Worm (Caenorhabditis elegans): Measurements from ENCODE around the gene F56D6.23.

Gene F56D6.23

ce11 chrIV:3944459-3944858, 26.2 kb downstream of the F56D6.23 start, which contains the start of gene clec-72:
Gene clec-72 (plus strand): TSS chrIV:3944816.
- TF ChIP-seq sma-9 (GFP tag; optimal IDR thresholded peaks at IDR 0.05) (peak; percentile 50), sma-9 (tag; optimal IDR thresholded peaks at IDR 0.05) (no peak), unc-39 (tag; optimal IDR thresholded peaks at IDR 0.05) (no peak), nhr-129 (tag; optimal IDR thresholded peaks at IDR 0.05) (no peak), snpc-4 (tag; optimal IDR thresholded peaks at IDR 0.05) (no peak), ztf-1 (GFP tag; conservative IDR thresholded peaks at IDR 0.05) (no peak), crh-2 (tag; optimal IDR thresholded peaks at IDR 0.05) (peak; percentile 18), fos-1 (tag; optimal IDR thresholded peaks at IDR 0.05) (peak; percentile 98), skn-1 (tag; optimal IDR thresholded peaks at IDR 0.05) (peak; percentile 11), nhr-25 (tag; optimal IDR thresholded peaks at IDR 0.05) (no peak), peb-1 (tag; optimal IDR thresholded peaks at IDR 0.05) (no peak), egl-27 (tag; optimal IDR thresholded peaks at IDR 0.05) (no peak), nhr-21 (tag; optimal IDR thresholded peaks at IDR 0.05) (no peak), elt-3 (tag; optimal IDR thresholded peaks at IDR 0.05) (no peak), gmeb-1 (tag; optimal IDR thresholded peaks at IDR 0.05) (peak; percentile 5), nhr-6 (tag; optimal IDR thresholded peaks at IDR 0.05) (no peak), nhr-237 (tag; optimal IDR thresholded peaks at IDR 0.05) (no peak), lsy-2 (tag; optimal IDR thresholded peaks at IDR 0.05) (no peak)

ce11 chrIV:3956095-3956494, 37.8 kb downstream of the F56D6.23 start, which contains the start of gene clec-73:
Gene clec-73 (minus strand): TSS chrIV:3956195.
- TF ChIP-seq ceh-82 (tag; optimal IDR thresholded peaks at IDR 0.05) (no peak), ztf-11 (tag; optimal IDR thresholded peaks at IDR 0.05) (no peak), sem-4 (tag; optimal IDR thresholded peaks at IDR 0.05) (no peak), R02D3.7 (tag; optimal IDR thresholded peaks at IDR 0.05) (no peak), elt-3 (tag; optimal IDR thresholded peaks at IDR 0.05) (no peak), ztf-1 (GFP tag; conservative IDR thresholded peaks at IDR 0.05) (no peak), mab-5 (tag; optimal IDR thresholded peaks at IDR 0.05) (no peak), elt-1 (tag; optimal IDR thresholded peaks at IDR 0.05) (no peak), egl-27 (tag; optimal IDR thresholded peaks at IDR 0.05) (no peak), sma-3 (GFP tag; optimal IDR thresholded peaks at IDR 0.05) (no peak), blmp-1 (tag; optimal IDR thresholded peaks at IDR 0.05; ENCODE audit: insufficient read depth) (no peak)

ce11 chrIV:3956705-3957104, 38.4 kb downstream of the F56D6.23 start, which contains the start of gene clec-74:
Gene clec-74 (plus strand): TSS chrIV:3957005.
- TF ChIP-seq ztf-1 (GFP tag; conservative IDR thresholded peaks at IDR 0.05) (no peak), blmp-1 (tag; optimal IDR thresholded peaks at IDR 0.05; ENCODE audit: insufficient read depth) (no peak), ceh-16 (tag; optimal IDR thresholded peaks at IDR 0.05) (no peak), mbf-1 (tag; optimal IDR thresholded peaks at IDR 0.05) (no peak), lin-13 (GFP tag; optimal IDR thresholded peaks at IDR 0.05) (no peak), unc-62 (GFP tag; optimal IDR thresholded peaks at IDR 0.05) (no peak), ceh-82 (tag; optimal IDR thresholded peaks at IDR 0.05) (no peak), unc-55 (GFP tag; optimal IDR thresholded peaks at IDR 0.05) (no peak), sma-9 (GFP tag; optimal IDR thresholded peaks at IDR 0.05) (no peak), sma-9 (tag; optimal IDR thresholded peaks at IDR 0.05) (no peak)

DNA sequence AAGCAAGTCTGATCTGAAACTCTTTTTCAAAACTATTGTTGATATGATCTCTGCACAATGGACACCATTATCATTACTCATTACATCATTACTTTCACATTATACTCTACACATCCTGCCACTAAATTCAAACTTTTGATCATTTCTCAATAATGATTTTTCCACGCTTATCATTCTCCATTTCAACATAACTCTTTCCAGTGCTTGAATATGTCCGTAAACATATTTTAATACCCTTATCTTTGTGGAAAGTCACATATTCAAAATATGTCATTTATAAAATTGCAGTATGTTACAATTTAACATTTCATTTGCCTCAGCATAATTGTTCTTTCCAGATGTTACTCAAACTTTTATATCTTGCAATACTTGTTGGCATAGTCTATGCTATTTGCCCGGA, 42.1 kb downstream of the F56D6.23 start, which contains the start of gene clec-75:
TSS of gene clec-75 (plus strand) at position 339 of the 400 bp plus-strand sequence.
- no peak for TF ChIP-seq nhr-25 (tag; optimal IDR thresholded peaks at IDR 0.05)
- TF ChIP-seq ceh-16 (tag; optimal IDR thresholded peaks at IDR 0.05): no peak
- no peak for TF ChIP-seq lin-13 (GFP tag; optimal IDR thresholded peaks at IDR 0.05)
- no peak for TF ChIP-seq nhr-12 (tag; optimal IDR thresholded peaks at IDR 0.05)
- no peak for TF ChIP-seq crh-2 (tag; optimal IDR thresholded peaks at IDR 0.05)

DNA sequence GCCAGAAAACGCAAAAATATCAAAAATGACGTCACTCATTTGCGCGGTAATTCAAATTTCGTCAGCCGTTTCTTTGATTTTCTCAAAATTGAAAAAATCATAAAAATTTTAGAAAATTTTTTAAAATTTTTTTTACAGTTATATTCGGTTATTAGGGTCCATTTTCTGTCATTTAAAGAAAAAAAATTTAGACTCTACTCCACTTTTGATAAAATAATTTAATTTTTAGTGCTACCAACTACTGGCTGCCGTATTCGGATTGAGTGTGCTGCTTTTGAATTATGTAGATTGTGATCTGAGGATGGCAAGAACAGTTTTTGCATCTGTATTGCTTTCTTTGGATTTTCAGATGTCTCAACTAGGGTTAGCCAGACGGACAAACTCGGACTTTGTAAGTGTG, 44.3 kb downstream of the F56D6.23 start, which contains the start of gene Y46C8AM.1:
TSS of gene Y46C8AM.1 (plus strand) at position 301 of the 400 bp plus-strand sequence.
- TF ChIP-seq elt-1 (tag; optimal IDR thresholded peaks at IDR 0.05) (no peak), nhr-12 (tag; optimal IDR thresholded peaks at IDR 0.05) (no peak), egl-27 (tag; optimal IDR thresholded peaks at IDR 0.05) (no peak), ceh-16 (tag; optimal IDR thresholded peaks at IDR 0.05) (no peak)

DNA sequence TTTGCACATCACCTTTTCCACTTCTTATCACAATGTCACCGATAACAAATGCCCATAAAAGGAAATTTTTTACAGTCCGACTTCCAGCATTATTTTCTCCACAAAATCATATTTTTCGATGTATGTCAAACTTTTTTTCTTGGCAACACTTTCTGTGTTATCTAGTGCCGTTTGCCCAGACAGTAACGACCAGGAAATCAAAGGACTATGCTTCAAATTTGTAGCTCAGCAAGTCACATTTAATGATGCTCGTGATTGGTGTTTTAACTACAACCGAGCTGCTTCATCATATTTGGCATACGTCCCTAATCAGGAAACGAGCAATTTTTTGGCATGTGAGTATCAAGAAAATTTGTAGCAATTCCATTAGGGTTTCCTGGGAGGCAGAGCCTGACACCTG, 45.2 kb downstream of the F56D6.23 start:
- TF ChIP-seq nhr-11 (tag; optimal IDR thresholded peaks at IDR 0.05): no peak
- no peak for TF ChIP-seq C34F6.9 (tag; optimal IDR thresholded peaks at IDR 0.05)
- no peak for TF ChIP-seq dmd-4 (tag; optimal IDR thresholded peaks at IDR 0.05)
- TF ChIP-seq egl-27 (tag; optimal IDR thresholded peaks at IDR 0.05): no peak
- no peak for TF ChIP-seq nhr-10 (tag; optimal IDR thresholded peaks at IDR 0.05)
- no peak for TF ChIP-seq nhr-25 (tag; optimal IDR thresholded peaks at IDR 0.05)
- no peak for TF ChIP-seq nhr-23 (tag; optimal IDR thresholded peaks at IDR 0.05)
- TF ChIP-seq lsy-2 (tag; optimal IDR thresholded peaks at IDR 0.05): no peak
- TF ChIP-seq nhr-77 (tag; optimal IDR thresholded peaks at IDR 0.05): no peak
